Worm (Caenorhabditis elegans): ENCODE measurements around the gene F49E10.2.

F49E10.2 gene

DNA sequence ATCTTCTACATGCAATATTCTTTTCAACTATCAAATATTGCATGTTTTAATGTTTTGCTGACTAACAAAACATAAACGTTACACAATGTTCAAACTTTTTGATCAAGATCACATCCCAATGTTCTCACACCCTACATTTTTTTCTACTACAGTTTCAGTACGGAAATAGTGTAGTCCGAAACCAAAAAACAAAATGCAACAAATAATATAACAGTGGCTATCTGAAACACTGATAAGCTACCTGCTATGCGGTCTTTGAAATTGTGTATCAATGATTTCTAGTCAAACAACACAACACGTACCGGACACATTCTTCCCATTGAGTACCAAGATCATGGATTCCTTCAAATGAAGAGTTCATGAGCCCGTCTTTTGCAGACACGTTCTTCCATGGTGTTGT is 51.1 kb downstream of the F49E10.2 start (continued):
- TF ChIP-seq lim-7 (GFP tag; IDR thresholded peaks at IDR 0.05), result no peak
- TF ChIP-seq R02D3.7 (tag; optimal IDR thresholded peaks at IDR 0.05), result no peak
- TF ChIP-seq ceh-62 (tag; optimal IDR thresholded peaks at IDR 0.05), result no peak
- no peak for TF ChIP-seq lin-38 (GFP tag; IDR thresholded peaks at IDR 0.05)
- no peak for TF ChIP-seq lin-13 (GFP tag; optimal IDR thresholded peaks at IDR 0.05)
- no peak for TF ChIP-seq zfp-3 (GFP tag; conservative IDR thresholded peaks at IDR 0.05)
- no peak for TF ChIP-seq ceh-82 (tag; optimal IDR thresholded peaks at IDR 0.05)
- TF ChIP-seq mxl-2 (GFP tag; conservative IDR thresholded peaks at IDR 0.05), result no peak
- no peak for TF ChIP-seq ceh-28 (tag; optimal IDR thresholded peaks at IDR 0.05)
- TF ChIP-seq ces-1 (GFP tag; optimal IDR thresholded peaks at IDR 0.05), result no peak
- no peak for TF ChIP-seq lin-29 (GFP tag; IDR thresholded peaks at IDR 0.05)
- no peak for TF ChIP-seq madf-5 (GFP tag; IDR thresholded peaks at IDR 0.05)
- TF ChIP-seq unc-62 (GFP tag; optimal IDR thresholded peaks at IDR 0.05 in 1 of 2), result peak in 1 of 2 experiments; percentile 21
- TF ChIP-seq unc-62 (tag; optimal IDR thresholded peaks at IDR 0.05), result no peak
- TF ChIP-seq daf-16 (GFP tag; optimal IDR thresholded peaks at IDR 0.05), result no peak
- TF ChIP-seq daf-16 (tag; optimal IDR thresholded peaks at IDR 0.05), result peak; percentile 34
- TF ChIP-seq hlh-11 (tag; optimal IDR thresholded peaks at IDR 0.05), result peak; percentile 8
- no peak for TF ChIP-seq lin-39 (tag; optimal IDR thresholded peaks at IDR 0.05)
- no peak for TF ChIP-seq ceh-20 (GFP tag; IDR thresholded peaks at IDR 0.05)

DNA sequence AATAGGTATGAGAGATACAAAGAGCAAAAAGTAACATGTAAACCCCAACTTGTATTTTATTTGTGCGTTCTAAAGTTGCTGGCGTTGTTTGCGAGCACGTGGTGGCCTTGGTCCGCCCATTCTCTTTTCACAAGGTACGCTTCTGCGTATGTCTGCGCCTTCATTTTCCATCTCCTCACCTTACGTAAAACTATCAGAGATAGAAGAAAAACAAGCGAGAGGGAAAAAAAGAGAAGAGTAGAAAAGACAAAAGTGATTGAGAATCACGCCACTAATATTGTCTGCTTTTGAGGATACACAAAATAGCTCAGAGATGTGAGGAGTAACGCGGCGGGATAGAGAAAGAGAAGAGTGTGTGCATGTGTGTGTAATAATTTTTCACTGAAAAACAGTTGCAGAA is 52.0 kb downstream of the F49E10.2 start:
- TF ChIP-seq zip-11 (GFP tag; IDR thresholded peaks at IDR 0.05), result no peak
- no peak for TF ChIP-seq attf-4 (tag; optimal IDR thresholded peaks at IDR 0.05)
- no peak for TF ChIP-seq F26F4.8 (GFP tag; conservative IDR thresholded peaks at IDR 0.05)
- no peak for TF ChIP-seq Y105C5A.15 (GFP tag; IDR thresholded peaks at IDR 0.05)
- no peak for TF ChIP-seq daf-8 (GFP tag; IDR thresholded peaks at IDR 0.05)
- TF ChIP-seq lin-15B (tag; optimal IDR thresholded peaks at IDR 0.05), result no peak
- TF ChIP-seq nhr-48 (tag; optimal IDR thresholded peaks at IDR 0.05), result no peak
- TF ChIP-seq lim-7 (GFP tag; IDR thresholded peaks at IDR 0.05), result no peak
- peak; percentile 77 for TF ChIP-seq nhr-28 (tag; optimal IDR thresholded peaks at IDR 0.05)
- TF ChIP-seq dmd-6 (GFP tag; IDR thresholded peaks at IDR 0.05), result 0 out of 2 replicates have a peak, but pooled peaks have one; percentile 17
- TF ChIP-seq F44E2.7 (GFP tag; IDR thresholded peaks at IDR 0.05), result no peak
- TF ChIP-seq pha-4 (GFP tag; IDR thresholded peaks at IDR 0.05), result no peak
- TF ChIP-seq pha-4 (tag; optimal IDR thresholded peaks at IDR 0.05), result no peak
- no peak for TF ChIP-seq lin-39 (tag; optimal IDR thresholded peaks at IDR 0.05)
- TF ChIP-seq zag-1 (tag; optimal IDR thresholded peaks at IDR 0.05), result no peak
- TF ChIP-seq F37D6.2 (tag; optimal IDR thresholded peaks at IDR 0.05), result no peak
- TF ChIP-seq dve-1 (tag; optimal IDR thresholded peaks at IDR 0.05; ENCODE audit: insufficient read depth), result peak; percentile 50
- no peak for TF ChIP-seq D1046.2 (GFP tag; IDR thresholded peaks at IDR 0.05)
- TF ChIP-seq ces-1 (GFP tag; optimal IDR thresholded peaks at IDR 0.05), result no peak
- no peak for TF ChIP-seq fkh-10 (GFP tag; optimal IDR thresholded peaks at IDR 0.05)
- TF ChIP-seq Y48G9A.11 (GFP tag; IDR thresholded peaks at IDR 0.05), result no peak
- peak in 1 of 2 experiments; percentile 93 for TF ChIP-seq daf-16 (GFP tag; optimal IDR thresholded peaks at IDR 0.05)
- TF ChIP-seq daf-16 (tag; optimal IDR thresholded peaks at IDR 0.05), result peak; percentile 37
- TF ChIP-seq nhr-10 (tag; optimal IDR thresholded peaks at IDR 0.05), result peak; percentile 7
- peak; percentile 86 for TF ChIP-seq nhr-11 (tag; optimal IDR thresholded peaks at IDR 0.05)
- no peak for TF ChIP-seq snpc-1.2 (GFP tag; IDR thresholded peaks at IDR 0.05)
- TF ChIP-seq mdt-29 (GFP tag; IDR thresholded peaks at IDR 0.05), result no peak
- TF ChIP-seq mxl-3 (GFP tag; optimal IDR thresholded peaks at IDR 0.05), result peak; percentile 86
- TF ChIP-seq pqm-1 (tag; optimal IDR thresholded peaks at IDR 0.05), result no peak
- TF ChIP-seq mep-1 (tag; optimal IDR thresholded peaks at IDR 0.05), result peak; percentile 38
- peak; percentile 34 for TF ChIP-seq nhr-77 (tag; optimal IDR thresholded peaks at IDR 0.05)
- TF ChIP-seq unc-62 (GFP tag; optimal IDR thresholded peaks at IDR 0.05 in 1 of 2), result peak in 1 of 2 experiments; percentile 95
- TF ChIP-seq unc-62 (tag; optimal IDR thresholded peaks at IDR 0.05), result no peak
- TF ChIP-seq nhr-76 (tag; optimal IDR thresholded peaks at IDR 0.05), result no peak
- TF ChIP-seq hif-1 (tag; optimal IDR thresholded peaks at IDR 0.05), result peak in 1 of 2 experiments; percentile 14
- TF ChIP-seq rbr-2 (tag; optimal IDR thresholded peaks at IDR 0.05), result no peak
- peak; percentile 87 for TF ChIP-seq hlh-30 (tag; optimal IDR thresholded peaks at IDR 0.05; ENCODE audit: insufficient read depth)
- peak; percentile 82 for TF ChIP-seq hlh-11 (tag; optimal IDR thresholded peaks at IDR 0.05)
- TF ChIP-seq nhr-25 (tag; optimal IDR thresholded peaks at IDR 0.05; ENCODE audit: borderline replicate concordance, insufficient read depth), result no peak
- no peak for TF ChIP-seq ctbp-1 (GFP tag; IDR thresholded peaks at IDR 0.05)
